Fruit fly (Drosophila melanogaster) S2 (cell line): ENCODE data around the gene CG5835.

Source experiments
- CG8478 ChIP-seq: fragments of >200 bp; optimal IDR thresholded peaks from 2 replicates; lab custom pipeline; 2018
- CTCF ChIP-seq, 2 experiments: fragments of >200 bp; optimal IDR thresholded peaks; 2 replicates each; lab custom pipeline; 2018

dm6 chr3R:19112372-19112771 is 41.1 kb downstream of the CG5835 start:
- TF ChIP-seq CG8478 (lab: Kevin White, UChicago): no peak
- TF ChIP-seq CTCF (optimal IDR thresholded peaks at IDR 0.05; lab: Kevin White, UChicago): no peak
